Fruit fly (Drosophila melanogaster) whole organism, embryonic: Measurements from ENCODE around the gene deltaCOP.

ENCODE experiments used
- CG10543 ChIP-seq: fragments of 200-800 bp; sonication (Bioruptor generic); optimal IDR thresholded peaks from 3 replicates; lab custom pipeline; 2017; ENCODE audit warnings: missing biosample characterization, mild to moderate bottlenecking, missing genetic modification characterization, moderate library complexity
- CG13287 ChIP-seq: fragments of 200-800 bp; sonication (Bioruptor generic); IDR thresholded peaks from 2 replicates; pipeline ENCODE4 v1.3.6; 2022; ENCODE audit warnings: missing biosample characterization, missing genetic modification characterization; ENCODE audit not compliant: partially characterized antibody
- CG14050 ChIP-seq: fragments of 200-800 bp; sonication (Bioruptor generic); IDR thresholded peaks from 3 replicates; pipeline ENCODE4 v1.3.6; 2022; ENCODE audit warnings: missing biosample characterization, missing genetic modification characterization
- CG14441 ChIP-seq: fragments of 200-800 bp; sonication (Bioruptor generic); IDR thresholded peaks from 2 replicates; pipeline ENCODE4 v1.3.6; 2022; ENCODE audit warnings: missing biosample characterization, missing genetic modification characterization
- CG2875 ChIP-seq: fragments of 200-800 bp; sonication (Bioruptor generic); optimal IDR thresholded peaks from 2 replicates; lab custom pipeline; 2017; ENCODE audit warnings: missing biosample characterization, mild to moderate bottlenecking, missing genetic modification characterization, missing genetic modification reagents
- ERR ChIP-seq: fragments of 200-800 bp; sonication (Bioruptor generic); optimal IDR thresholded peaks from 2 replicates; lab custom pipeline; 2016; ENCODE audit warnings: missing biosample characterization, missing genetic modification characterization
- Sin3A ChIP-seq: fragments of >200 bp; optimal IDR thresholded peaks from 2 replicates; lab custom pipeline; 2018
- gcm ChIP-seq: fragments of 200-800 bp; sonication (Bioruptor generic); optimal IDR thresholded peaks from 2 replicates; lab custom pipeline; 2019; ENCODE audit warnings: missing biosample characterization, mild to moderate bottlenecking, missing genetic modification characterization, moderate library complexity
- pb ChIP-seq: fragments of 200-800 bp; sonication (Bioruptor generic); optimal IDR thresholded peaks from 3 replicates; lab custom pipeline; 2016; ENCODE audit warnings: missing biosample characterization, missing genetic modification characterization
- tin ChIP-seq: fragments of 200-800 bp; sonication (Bioruptor generic); optimal IDR thresholded peaks from 3 replicates; lab custom pipeline; 2016; ENCODE audit warnings: missing biosample characterization, missing genetic modification characterization

dm6 chrX:1830396-1831218, 31.0 kb downstream of the deltaCOP start:
- TF ChIP-seq CG14050 (peak; percentile 96), CG2875 (peak; percentile 92), CG14441 (peak; percentile 98), Sin3A (no peak), tin (GFP tag; lab: Kevin White, UChicago) (peak; percentile 94), gcm (peak; percentile 94), pb (GFP tag; lab: Kevin White, UChicago) (peak; percentile 86), CG13287 (peak; percentile 12; the same call in 1 of the 2 replicates), CG10543 (GFP tag; lab: Kevin White, UChicago) (peak; percentile 95), ERR (GFP tag; lab: Kevin White, UChicago) (peak; percentile 88)
